Worm (Caenorhabditis elegans): ENCODE data around the gene F35E12.9.

ce11 chrV:13711060-13711459 lies 33.9 kb downstream of the F35E12.9 start, which contains the start of gene srx-96:
- TF ChIP-seq elt-1 (tag; optimal IDR thresholded peaks at IDR 0.05): no peak
- no peak for TF ChIP-seq nhr-67 (tag; optimal IDR thresholded peaks at IDR 0.05)
- TF ChIP-seq lin-15B (tag; optimal IDR thresholded peaks at IDR 0.05): no peak
